Worm (Caenorhabditis elegans) whole organism, L3 larva: ENCODE results near the gene Y69A2AR.47.

Experiments used
- ama-1 ChIP-seq: fragments of 150-350 bp; optimal IDR thresholded peaks from 2 replicates; lab custom pipeline; 2018
- eor-1 ChIP-seq, 2 experiments: fragments of 150-350 bp; optimal IDR thresholded peaks; 2 replicates each; lab custom pipeline; 2014 to 2018; ENCODE audit warnings: missing biosample characterization in 2 of 2, missing genetic modification characterization in 2 of 2
- mdl-1 ChIP-seq: fragments of 150-350 bp; optimal IDR thresholded peaks from 2 replicates; lab custom pipeline; 2014; ENCODE audit warnings: missing biosample characterization, missing genetic modification characterization
- nhr-237 ChIP-seq: fragments of 150-350 bp; optimal IDR thresholded peaks from 2 replicates; lab custom pipeline; 2014; ENCODE audit warnings: missing biosample characterization, missing genetic modification characterization
- nhr-77 ChIP-seq: fragments of 150-350 bp; optimal IDR thresholded peaks from 2 replicates; lab custom pipeline; 2014; ENCODE audit warnings: missing biosample characterization, missing genetic modification characterization
- skn-1 ChIP-seq: fragments of 150-350 bp; optimal IDR thresholded peaks from 2 replicates; lab custom pipeline; 2014; ENCODE audit warnings: missing biosample characterization, missing genetic modification characterization
- snpc-4 ChIP-seq: fragments of 150-350 bp; optimal IDR thresholded peaks from 2 replicates; lab custom pipeline; 2014; ENCODE audit warnings: missing biosample characterization, missing genetic modification characterization
- unc-39 ChIP-seq: sonication (generic microtip); optimal IDR thresholded peaks from 4 replicates; lab custom pipeline; 2017; ENCODE audit warnings: missing biosample characterization, missing genetic modification characterization
- ztf-11 ChIP-seq: fragments of 150-350 bp; optimal IDR thresholded peaks from 2 replicates; lab custom pipeline; 2014; ENCODE audit warnings: missing biosample characterization, missing genetic modification characterization
- ztf-4 ChIP-seq: fragments of 150-350 bp; optimal IDR thresholded peaks from 2 replicates; lab custom pipeline; 2014; ENCODE audit warnings: missing biosample characterization, missing genetic modification characterization

- TF ChIP-seq eor-1 (tag; optimal IDR thresholded peaks at IDR 0.05; lab: Kevin White, UChicago) (no peak), nhr-77 (tag; lab: Kevin White, UChicago) (no peak), ama-1 (lab: Kevin White, UChicago) (no peak), nhr-237 (no peak), ztf-4 (no peak), mdl-1 (tag; lab: Kevin White, UChicago) (no peak), unc-39 (no peak), snpc-4 (tag; lab: Kevin White, UChicago) (no peak), ztf-11 (tag; lab: Kevin White, UChicago) (no peak), skn-1 (tag; lab: Kevin White, UChicago) (no peak)
Measured at ce11 chrIV:2630145-2630544, 32.6 kb downstream of the Y69A2AR.47 start.
